Fruit fly (Drosophila melanogaster) whole organism, embryonic: ENCODE measurements around the gene CG42495.

Experiments used
- BtbVII ChIP-seq: fragments of 200-800 bp; sonication (Bioruptor generic); optimal IDR thresholded peaks from 3 replicates; lab custom pipeline; 2017; ENCODE audit warnings: missing biosample characterization, mild to moderate bottlenecking, missing genetic modification characterization
- CG10321 ChIP-seq: fragments of 200-800 bp; sonication (Bioruptor generic); IDR thresholded peaks from 2 replicates; pipeline ENCODE4 v1.3.6; 2022; ENCODE audit warnings: missing biosample characterization, missing genetic modification characterization
- CG12071 ChIP-seq: fragments of 200-800 bp; sonication (Bioruptor generic); optimal IDR thresholded peaks from 3 replicates; lab custom pipeline; 2018; ENCODE audit warnings: missing biosample characterization, mild to moderate bottlenecking, missing genetic modification characterization
- CG17186 ChIP-seq: fragments of 200-800 bp; sonication (Bioruptor generic); optimal IDR thresholded peaks from 3 replicates; lab custom pipeline; 2017; ENCODE audit warnings: missing biosample characterization, missing genetic modification reagents, missing genetic modification characterization
- CG17612 ChIP-seq: fragments of 200-800 bp; sonication (Bioruptor generic); IDR thresholded peaks from 2 replicates; pipeline ENCODE4 v1.3.6; 2022; ENCODE audit warnings: missing biosample characterization, missing genetic modification characterization
- CG18476 ChIP-seq: fragments of 200-800 bp; sonication (Bioruptor generic); optimal IDR thresholded peaks from 2 replicates; lab custom pipeline; 2016; ENCODE audit warnings: missing biosample characterization, mild to moderate bottlenecking, missing genetic modification characterization
- CG18764 ChIP-seq: fragments of 200-800 bp; sonication (Bioruptor generic); optimal IDR thresholded peaks from 3 replicates; lab custom pipeline; 2016; ENCODE audit warnings: missing biosample characterization, missing genetic modification characterization
- CG2678 ChIP-seq: fragments of 200-800 bp; sonication (Bioruptor generic); optimal IDR thresholded peaks from 3 replicates; lab custom pipeline; 2019; ENCODE audit warnings: missing biosample characterization, mild to moderate bottlenecking, missing genetic modification characterization, moderate library complexity
- CG32767 ChIP-seq: fragments of 200-800 bp; sonication (Bioruptor generic); IDR thresholded peaks from 2 replicates; pipeline ENCODE4 v1.3.6; 2022; ENCODE audit warnings: missing biosample characterization, missing genetic modification characterization
- CG32772 ChIP-seq: fragments of 200-800 bp; sonication (Bioruptor generic); IDR thresholded peaks from 2 replicates; pipeline ENCODE4 v1.3.6; 2022; ENCODE audit warnings: missing biosample characterization, missing genetic modification characterization
- CG3995 ChIP-seq: fragments of 200-800 bp; sonication (Bioruptor generic); optimal IDR thresholded peaks from 3 replicates; lab custom pipeline; 2016; ENCODE audit warnings: missing biosample characterization, missing genetic modification characterization
- CG43689 ChIP-seq: fragments of 200-800 bp; sonication (Bioruptor generic); IDR thresholded peaks from 2 replicates; pipeline ENCODE4 v1.3.6; 2022; ENCODE audit warnings: missing biosample characterization, missing genetic modification characterization
- CG7928 ChIP-seq: fragments of 200-800 bp; sonication (Bioruptor generic); optimal IDR thresholded peaks from 2 replicates; lab custom pipeline; 2017; ENCODE audit warnings: missing biosample characterization, mild to moderate bottlenecking, missing genetic modification characterization
- CG7987 ChIP-seq: fragments of 200-800 bp; sonication (Bioruptor generic); optimal IDR thresholded peaks from 2 replicates; lab custom pipeline; 2018; ENCODE audit warnings: missing biosample characterization, mild to moderate bottlenecking, missing genetic modification characterization, moderate library complexity
- CG9817 ChIP-seq: fragments of 200-800 bp; sonication (Bioruptor generic); optimal IDR thresholded peaks from 2 replicates; lab custom pipeline; 2018; ENCODE audit warnings: missing biosample characterization, mild to moderate bottlenecking, missing genetic modification characterization, moderate library complexity
- Dek ChIP-seq: fragments of 200-800 bp; sonication (Bioruptor generic); optimal IDR thresholded peaks from 3 replicates; lab custom pipeline; 2019; ENCODE audit warnings: missing biosample characterization, mild to moderate bottlenecking, missing genetic modification characterization, moderate library complexity
- Dfd ChIP-seq, 2 experiments: fragments of >200 bp; optimal IDR thresholded peaks; 2 replicates each; lab custom pipeline; 2017; ENCODE audit warnings: missing biosample characterization in 2 of 2, missing genetic modification characterization in 2 of 2
- Dip2 ChIP-seq: fragments of 200-800 bp; sonication (Bioruptor generic); IDR thresholded peaks from 2 replicates; pipeline ENCODE4 v1.3.6; 2022; ENCODE audit warnings: missing biosample characterization, missing genetic modification characterization
- HLH4C ChIP-seq: fragments of 200-800 bp; sonication (Bioruptor generic); IDR thresholded peaks from 3 replicates; pipeline ENCODE4 v1.3.6; 2022; ENCODE audit warnings: missing biosample characterization, missing genetic modification characterization; ENCODE audit not compliant: partially characterized antibody
- HmgD ChIP-seq: fragments of 200-800 bp; sonication (Bioruptor generic); optimal IDR thresholded peaks from 3 replicates; lab custom pipeline; 2016; ENCODE audit warnings: missing biosample characterization, missing genetic modification characterization
- Hr78 ChIP-seq, 2 experiments: fragments of 200-800 bp in 1 of 2; fragments of >200 bp in 1 of 2; sonication (Bioruptor generic) in 1 of 2; optimal IDR thresholded peaks; 2 replicates each; lab custom pipeline; 2017 to 2019; ENCODE audit warnings: missing biosample characterization in 2 of 2, missing genetic modification characterization in 2 of 2, mild to moderate bottlenecking in 1 of 2, moderate library complexity in 1 of 2
- Lpt ChIP-seq: fragments of >200 bp; optimal IDR thresholded peaks from 2 replicates; lab custom pipeline; 2018; ENCODE audit warnings: missing biosample characterization, missing genetic modification characterization
- NfI ChIP-seq: fragments of 200-800 bp; sonication (Bioruptor generic); optimal IDR thresholded peaks from 3 replicates; lab custom pipeline; 2018; ENCODE audit warnings: missing biosample characterization, mild to moderate bottlenecking, missing genetic modification characterization, moderate library complexity
- Opbp ChIP-seq: fragments of 200-800 bp; sonication (Bioruptor generic); IDR thresholded peaks from 3 replicates; pipeline ENCODE4 v1.3.6; 2022; ENCODE audit warnings: missing biosample characterization, missing genetic modification characterization; ENCODE audit not compliant: partially characterized antibody
- Spps ChIP-seq: fragments of 200-800 bp; sonication (Bioruptor generic); optimal IDR thresholded peaks from 2 replicates; lab custom pipeline; 2018; ENCODE audit warnings: missing biosample characterization, mild to moderate bottlenecking, missing genetic modification characterization
- Taf1 ChIP-seq: fragments of 200-800 bp; sonication (Bioruptor generic); IDR thresholded peaks from 2 replicates; pipeline ENCODE4 v1.3.6; 2022; ENCODE audit warnings: missing biosample characterization, missing genetic modification characterization
- bab2 ChIP-seq: fragments of 200-800 bp; sonication (Bioruptor generic); optimal IDR thresholded peaks from 2 replicates; lab custom pipeline; 2016; ENCODE audit warnings: missing biosample characterization, missing genetic modification characterization
- corto ChIP-seq: fragments of 200-800 bp; sonication (Bioruptor generic); optimal IDR thresholded peaks from 2 replicates; lab custom pipeline; 2016; ENCODE audit warnings: missing biosample characterization, mild to moderate bottlenecking, missing genetic modification characterization, moderate library complexity
- crp ChIP-seq, 2 experiments: fragments of 200-800 bp; sonication (Bioruptor generic); optimal IDR thresholded peaks; 2 replicates in 1 of 2; 3 replicates in 1 of 2; lab custom pipeline; 2017; ENCODE audit warnings: missing biosample characterization in 2 of 2, missing genetic modification characterization in 2 of 2, mild to moderate bottlenecking in 1 of 2, moderate library complexity in 1 of 2
- her ChIP-seq: fragments of 200-800 bp; sonication (Bioruptor generic); optimal IDR thresholded peaks from 2 replicates; lab custom pipeline; 2016; ENCODE audit warnings: missing biosample characterization, missing genetic modification characterization
- insv ChIP-seq, 2 experiments: fragments of 200-800 bp; sonication (Bioruptor generic); optimal IDR thresholded peaks; 3 replicates each; lab custom pipeline; 2016 to 2018; ENCODE audit warnings: missing biosample characterization in 2 of 2, missing genetic modification characterization in 2 of 2
- oc ChIP-seq: fragments of 200-800 bp; sonication (Bioruptor generic); optimal IDR thresholded peaks from 2 replicates; lab custom pipeline; 2018; ENCODE audit warnings: missing biosample characterization, mild to moderate bottlenecking, missing genetic modification characterization, moderate library complexity
- pita ChIP-seq: fragments of 200-800 bp; sonication (Bioruptor generic); optimal IDR thresholded peaks from 2 replicates; lab custom pipeline; 2017; ENCODE audit warnings: missing biosample characterization, mild to moderate bottlenecking, missing genetic modification characterization
- ro ChIP-seq: fragments of 200-800 bp; sonication (Bioruptor generic); IDR thresholded peaks from 2 replicates; pipeline ENCODE4 v1.3.6; 2022; ENCODE audit warnings: missing biosample characterization, missing genetic modification characterization
- schlank ChIP-seq: fragments of 200-800 bp; sonication (Bioruptor generic); optimal IDR thresholded peaks from 2 replicates; lab custom pipeline; 2018; ENCODE audit warnings: missing biosample characterization, mild to moderate bottlenecking, missing genetic modification characterization
- seq ChIP-seq: fragments of 200-800 bp; sonication (Bioruptor generic); IDR thresholded peaks from 2 replicates; pipeline ENCODE4 v1.3.6; 2022; ENCODE audit warnings: missing biosample characterization, missing genetic modification characterization
- shn ChIP-seq: fragments of 200-800 bp; sonication (Bioruptor generic); optimal IDR thresholded peaks from 3 replicates; lab custom pipeline; 2016; ENCODE audit warnings: missing biosample characterization, missing genetic modification characterization
- stwl ChIP-seq: fragments of 200-800 bp; sonication (Bioruptor generic); optimal IDR thresholded peaks from 3 replicates; lab custom pipeline; 2018; ENCODE audit warnings: missing biosample characterization, mild to moderate bottlenecking, missing genetic modification characterization, moderate library complexity
- tll ChIP-seq, 2 experiments: fragments of 200-800 bp in 1 of 2; fragments of >200 bp in 1 of 2; sonication (Bioruptor generic) in 1 of 2; optimal IDR thresholded peaks; 2 replicates each; lab custom pipeline; 2017 to 2019; ENCODE audit warnings: missing biosample characterization in 2 of 2, missing genetic modification characterization in 2 of 2, mild to moderate bottlenecking in 1 of 2, moderate library complexity in 1 of 2
- twi ChIP-seq: fragments of 200-800 bp; optimal IDR thresholded peaks from 2 replicates; lab custom pipeline; 2019; ENCODE audit warnings: missing biosample characterization, mild to moderate bottlenecking, missing genetic modification characterization, moderate library complexity
- wek ChIP-seq: fragments of 200-800 bp; sonication (Bioruptor generic); optimal IDR thresholded peaks from 3 replicates; lab custom pipeline; 2018; ENCODE audit warnings: missing biosample characterization, mild to moderate bottlenecking, missing genetic modification characterization, moderate library complexity

Gene CG42495

dm6 chr3L:18620988-18621734 lies 46.0 kb upstream of the CG42495 start (continued):
- TF ChIP-seq Dek (tag; lab: Kevin White, UChicago) (no peak), Dfd (GFP tag; optimal IDR thresholded peaks at IDR 0.05; lab: Kevin White, UChicago) (no peak), wek (GFP tag; lab: Kevin White, UChicago) (no peak), tll (GFP tag; optimal IDR thresholded peaks at IDR 0.05; lab: Kevin White, UChicago) (peak in 1 of 2 experiments; percentile 19), CG17186 (GFP tag; lab: Kevin White, UChicago) (peak; percentile 43), Dip2 (GFP tag; lab: Robert Waterston, UW) (no peak), CG3995 (GFP tag; lab: Kevin White, UChicago) (peak; percentile 90), BtbVII (GFP tag; lab: Kevin White, UChicago) (no peak), HmgD (no peak), CG12071 (GFP tag; lab: Kevin White, UChicago) (peak; percentile 67), CG9817 (tag; lab: Kevin White, UChicago) (no peak), Lpt (no peak), CG17612 (GFP tag; lab: Robert Waterston, UW) (peak; percentile 10; the same call in 1 of the 2 replicates), shn (GFP tag; lab: Kevin White, UChicago) (peak; percentile 63), schlank (tag; lab: Kevin White, UChicago) (peak; percentile 63), pita (no peak), CG7928 (no peak), HLH4C (GFP tag; lab: Robert Waterston, UW) (peak; percentile 57; the same call in 2 of the 3 replicates), CG32772 (GFP tag; lab: Robert Waterston, UW) (no peak), Spps (tag; lab: Kevin White, UChicago) (peak; percentile 28), CG18764 (peak; percentile 10), Opbp (GFP tag; lab: Robert Waterston, UW) (peak; percentile 73), CG43689 (no peak), Taf1 (no peak), ro (GFP tag; lab: Robert Waterston, UW) (no peak), CG18476 (GFP tag; lab: Kevin White, UChicago) (no peak), crp (GFP tag; optimal IDR thresholded peaks at IDR 0.05; lab: Kevin White, UChicago) (peak; percentile 40 to 85), corto (GFP tag; lab: Kevin White, UChicago) (no peak), her (GFP tag; lab: Kevin White, UChicago) (peak; percentile 54), NfI (GFP tag; lab: Kevin White, UChicago) (peak; percentile 38), CG10321 (GFP tag; lab: Robert Waterston, UW) (no peak), Hr78 (GFP tag; optimal IDR thresholded peaks at IDR 0.05; lab: Kevin White, UChicago) (peak in 1 of 2 experiments; percentile 98), insv (GFP tag; optimal IDR thresholded peaks at IDR 0.05; lab: Kevin White, UChicago) (no peak), twi (tag; lab: Kevin White, UChicago) (peak; percentile 14), oc (tag; lab: Kevin White, UChicago) (peak; percentile 32), seq (GFP tag; lab: Robert Waterston, UW) (peak; percentile 53; the same call in 1 of the 2 replicates), CG32767 (GFP tag; lab: Robert Waterston, UW) (0 out of 2 replicates have a peak, but pooled peaks have one; percentile 11), bab2 (peak; percentile 42), stwl (tag; lab: Kevin White, UChicago) (peak; percentile 66), CG7987 (no peak), CG2678 (tag; lab: Kevin White, UChicago) (no peak)
